Worm (Caenorhabditis elegans) whole organism, L1 larva: Measurements from ENCODE around the gene memb-2.

ENCODE experiments used
- C34B4.2 ChIP-seq: sonication (generic microtip); optimal IDR thresholded peaks from 2 replicates; lab custom pipeline; 2017; ENCODE audit warnings: mild to moderate bottlenecking, missing genetic modification characterization, missing compliant biosample characterization
- F16B12.6 ChIP-seq: fragments of 150-350 bp; optimal IDR thresholded peaks from 2 replicates; lab custom pipeline; 2014; ENCODE audit warnings: missing biosample characterization, missing genetic modification characterization
- aha-1 ChIP-seq: fragments of 150-350 bp; optimal IDR thresholded peaks from 2 replicates; lab custom pipeline; 2014; ENCODE audit warnings: missing biosample characterization, missing genetic modification characterization
- alr-1 ChIP-seq: fragments of 200-800 bp; sonication (Bioruptor generic); optimal IDR thresholded peaks from 2 replicates; lab custom pipeline; 2018; ENCODE audit warnings: borderline replicate concordance, mild to moderate bottlenecking, missing genetic modification characterization, missing compliant biosample characterization
- aly-2 ChIP-seq: fragments of 150-350 bp; optimal IDR thresholded peaks from 2 replicates; lab custom pipeline; 2014; ENCODE audit warnings: missing biosample characterization, missing genetic modification characterization
- ama-1 ChIP-seq: fragments of 150-350 bp; optimal IDR thresholded peaks from 2 replicates; lab custom pipeline; 2014
- ceh-82 ChIP-seq, 3 experiments: fragments of 150-350 bp in 1 of 3; sonication (generic microtip) in 2 of 3; optimal IDR thresholded peaks; 2 replicates each; lab custom pipeline; 2014 to 2017; ENCODE audit warnings: missing biosample characterization in 3 of 3, missing genetic modification characterization in 3 of 3
- ceh-88 ChIP-seq: fragments of 200-800 bp; sonication (Bioruptor generic); IDR thresholded peaks from 2 replicates; pipeline ENCODE4 v1.3.6; 2022; ENCODE audit warnings: missing genetic modification characterization, missing compliant biosample characterization
- ces-1 ChIP-seq: fragments of 150-350 bp; optimal IDR thresholded peaks from 2 replicates; lab custom pipeline; 2014; ENCODE audit warnings: missing biosample characterization, missing genetic modification reagents, missing genetic modification characterization
- dpl-1 ChIP-seq, 3 experiments: fragments of 150-350 bp in 2 of 3; sonication (generic microtip) in 1 of 3; optimal IDR thresholded peaks; 2 replicates each; lab custom pipeline; 2014 to 2017; ENCODE audit warnings: missing biosample characterization in 3 of 3, missing genetic modification characterization in 3 of 3, missing genetic modification reagents in 3 of 3
- efl-1 ChIP-seq, 4 experiments: fragments of 150-350 bp; optimal IDR thresholded peaks in 3 of 4; peaks in 1 of 4; 1 replicate in 1 of 4; 2 replicates in 3 of 4; lab custom pipeline; 2014; ENCODE audit warnings: missing biosample characterization in 2 of 4, missing genetic modification characterization in 2 of 4, missing genetic modification reagents in 2 of 4
- fkh-10 ChIP-seq: sonication (generic microtip); optimal IDR thresholded peaks from 2 replicates; lab custom pipeline; 2017; ENCODE audit warnings: missing biosample characterization, missing genetic modification reagents, missing genetic modification characterization
- fkh-8 ChIP-seq: sonication (generic microtip); optimal IDR thresholded peaks from 2 replicates; lab custom pipeline; 2016; ENCODE audit warnings: mild to moderate bottlenecking, missing genetic modification characterization, missing compliant biosample characterization
- fos-1 ChIP-seq: fragments of 150-350 bp; optimal IDR thresholded peaks from 2 replicates; lab custom pipeline; 2014; ENCODE audit warnings: missing biosample characterization, missing genetic modification characterization
- grh-1 ChIP-seq: fragments of 200-800 bp; sonication (Bioruptor generic); IDR thresholded peaks from 2 replicates; pipeline ENCODE4 v1.3.6; 2022; ENCODE audit warnings: missing genetic modification reagents, missing genetic modification characterization, missing compliant biosample characterization
- hlh-17 ChIP-seq: fragments of 200-800 bp; sonication (Bioruptor generic); optimal IDR thresholded peaks from 2 replicates; lab custom pipeline; 2018; ENCODE audit warnings: missing genetic modification characterization, mild to moderate bottlenecking, missing compliant biosample characterization, moderate library complexity, borderline replicate concordance
- hlh-4 ChIP-seq: sonication (generic microtip); optimal IDR thresholded peaks from 2 replicates; lab custom pipeline; 2016; ENCODE audit warnings: mild to moderate bottlenecking, missing genetic modification characterization, missing compliant biosample characterization
- lin-13 ChIP-seq: fragments of 150-350 bp; optimal IDR thresholded peaks from 2 replicates; lab custom pipeline; 2014; ENCODE audit warnings: missing biosample characterization, missing genetic modification reagents, missing genetic modification characterization
- lin-15B ChIP-seq: fragments of 150-350 bp; sonication (generic microtip); optimal IDR thresholded peaks from 3 replicates; lab custom pipeline; 2014; ENCODE audit warnings: missing biosample characterization, missing genetic modification characterization
- lin-35 ChIP-seq, 2 experiments: fragments of 150-350 bp; optimal IDR thresholded peaks; 2 replicates each; lab custom pipeline; 2014; ENCODE audit warnings: missing biosample characterization in 2 of 2, missing genetic modification characterization in 2 of 2, missing genetic modification reagents in 2 of 2
- lin-39 ChIP-seq: fragments of 150-350 bp; optimal IDR thresholded peaks from 2 replicates; lab custom pipeline; 2014; ENCODE audit warnings: missing biosample characterization, missing genetic modification reagents, missing genetic modification characterization
- lir-3 ChIP-seq: sonication (generic microtip); optimal IDR thresholded peaks from 2 replicates; lab custom pipeline; 2016; ENCODE audit warnings: mild to moderate bottlenecking, missing genetic modification characterization, moderate library complexity, missing compliant biosample characterization; ENCODE audit not compliant: poor library complexity
- lsy-2 ChIP-seq, 2 experiments: fragments of 150-350 bp; optimal IDR thresholded peaks; 2 replicates each; lab custom pipeline; 2014; ENCODE audit warnings: missing biosample characterization in 2 of 2, missing genetic modification characterization in 2 of 2
- mab-9 ChIP-seq: fragments of 200-800 bp; sonication (Bioruptor generic); IDR thresholded peaks from 2 replicates; pipeline ENCODE4 v1.3.6; 2022; ENCODE audit warnings: missing genetic modification reagents, missing genetic modification characterization, missing compliant biosample characterization
- mef-2 ChIP-seq: fragments of 150-350 bp; optimal IDR thresholded peaks from 2 replicates; lab custom pipeline; 2014; ENCODE audit warnings: missing biosample characterization, missing genetic modification characterization
- mep-1 ChIP-seq: fragments of 150-350 bp; optimal IDR thresholded peaks from 2 replicates; lab custom pipeline; 2014; ENCODE audit warnings: missing biosample characterization, missing genetic modification characterization
- nhr-11 ChIP-seq: fragments of 150-350 bp; optimal IDR thresholded peaks from 2 replicates; lab custom pipeline; 2014; ENCODE audit warnings: missing biosample characterization, missing genetic modification characterization
- nhr-12 ChIP-seq: sonication (generic microtip); optimal IDR thresholded peaks from 2 replicates; lab custom pipeline; 2017; ENCODE audit warnings: missing biosample characterization, missing genetic modification characterization
- nhr-19 ChIP-seq: fragments of 200-800 bp; sonication (Bioruptor generic); conservative IDR thresholded peaks from 2 replicates; pipeline ENCODE4 v1.3.6; 2022; ENCODE audit warnings: missing genetic modification characterization, missing compliant biosample characterization
- nhr-20 ChIP-seq: sonication (generic microtip); optimal IDR thresholded peaks from 2 replicates; lab custom pipeline; 2016; ENCODE audit warnings: mild to moderate bottlenecking, missing genetic modification characterization, missing compliant biosample characterization
- nhr-28 ChIP-seq: fragments of 150-350 bp; optimal IDR thresholded peaks from 2 replicates; lab custom pipeline; 2014; ENCODE audit warnings: missing biosample characterization, missing genetic modification characterization
- nhr-47 ChIP-seq: sonication (generic microtip); optimal IDR thresholded peaks from 2 replicates; lab custom pipeline; 2016; ENCODE audit warnings: mild to moderate bottlenecking, missing genetic modification characterization, moderate library complexity, missing compliant biosample characterization
- nhr-77 ChIP-seq: fragments of 150-350 bp; optimal IDR thresholded peaks from 2 replicates; lab custom pipeline; 2014; ENCODE audit warnings: missing biosample characterization, missing genetic modification characterization
- nhr-90 ChIP-seq: sonication (generic microtip); optimal IDR thresholded peaks from 2 replicates; lab custom pipeline; 2016; ENCODE audit warnings: mild to moderate bottlenecking, missing genetic modification characterization, missing compliant biosample characterization; ENCODE audit not compliant: poor library complexity
- rnt-1 ChIP-seq: sonication (generic microtip); optimal IDR thresholded peaks from 2 replicates; lab custom pipeline; 2016; ENCODE audit warnings: mild to moderate bottlenecking, missing genetic modification characterization, moderate library complexity, missing compliant biosample characterization
- skn-1 ChIP-seq: fragments of 150-350 bp; optimal IDR thresholded peaks from 2 replicates; lab custom pipeline; 2014; ENCODE audit warnings: missing biosample characterization, missing genetic modification characterization
- snpc-4 ChIP-seq: fragments of 150-350 bp; optimal IDR thresholded peaks from 2 replicates; lab custom pipeline; 2014; ENCODE audit warnings: missing biosample characterization, missing genetic modification characterization
- snu-23 ChIP-seq: sonication (generic microtip); optimal IDR thresholded peaks from 2 replicates; lab custom pipeline; 2016; ENCODE audit warnings: missing genetic modification characterization, missing compliant biosample characterization
- unc-130 ChIP-seq: fragments of 150-350 bp; optimal IDR thresholded peaks from 2 replicates; lab custom pipeline; 2017; ENCODE audit warnings: missing biosample characterization, missing genetic modification characterization, inconsistent platforms
- unc-62 ChIP-seq: fragments of 150-350 bp; optimal IDR thresholded peaks from 2 replicates; lab custom pipeline; 2014; ENCODE audit warnings: missing biosample characterization, missing genetic modification reagents, missing genetic modification characterization
- unc-98 ChIP-seq: fragments of 200-800 bp; sonication (Bioruptor generic); IDR thresholded peaks from 2 replicates; pipeline ENCODE4 v1.3.6; 2022; ENCODE audit warnings: missing genetic modification characterization, missing compliant biosample characterization
- xbp-1 ChIP-seq: sonication (generic microtip); optimal IDR thresholded peaks from 2 replicates; lab custom pipeline; 2016; ENCODE audit warnings: missing genetic modification characterization, missing compliant biosample characterization
- zag-1 ChIP-seq: fragments of 150-350 bp; optimal IDR thresholded peaks from 2 replicates; lab custom pipeline; 2014; ENCODE audit warnings: missing biosample characterization, missing genetic modification characterization
- zip-4 ChIP-seq: fragments of 200-800 bp; sonication (Bioruptor generic); optimal IDR thresholded peaks from 2 replicates; lab custom pipeline; 2018; ENCODE audit warnings: mild to moderate bottlenecking, missing genetic modification characterization, moderate library complexity, missing compliant biosample characterization
- ztf-11 ChIP-seq, 2 experiments: sonication (generic microtip); optimal IDR thresholded peaks; 2 replicates each; lab custom pipeline; 2016 to 2017; ENCODE audit warnings: missing genetic modification characterization in 2 of 2, missing biosample characterization in 1 of 2, missing compliant biosample characterization in 1 of 2
- ztf-4 ChIP-seq: fragments of 150-350 bp; optimal IDR thresholded peaks from 2 replicates; lab custom pipeline; 2014; ENCODE audit warnings: missing biosample characterization, missing genetic modification characterization

The memb-2 gene

ce11 chrV:5587955-5588354, 32.0 kb downstream of the memb-2 start:
- TF ChIP-seq nhr-28 (tag; lab: Kevin White, UChicago) (no peak), aha-1 (tag; lab: Kevin White, UChicago) (no peak), nhr-19 (GFP tag; lab: Robert Waterston, UW) (no peak), ceh-88 (GFP tag; lab: Robert Waterston, UW) (no peak), ztf-4 (tag; lab: Kevin White, UChicago) (no peak)

ce11 chrV:5587042-5587441, 32.9 kb downstream of the memb-2 start:
- no peak for TF ChIP-seq fos-1 (tag; lab: Kevin White, UChicago)
- peak; percentile 95 for TF ChIP-seq snpc-4 (tag; lab: Kevin White, UChicago)
- peak in 1 of 2 experiments; percentile 55 for TF ChIP-seq lsy-2 (tag; optimal IDR thresholded peaks at IDR 0.05; lab: Kevin White, UChicago)
- no peak for TF ChIP-seq lin-13
- no peak for TF ChIP-seq efl-1 (optimal IDR thresholded peaks at IDR 0.05; lab: Kevin White, UChicago)
- peak in 1 of 2 experiments; percentile 65 for TF ChIP-seq efl-1 (GFP tag; optimal IDR thresholded peaks at IDR 0.05 in 1 of 2; lab: Kevin White, UChicago)
- no peak for TF ChIP-seq ama-1
- peak; percentile 48 for TF ChIP-seq skn-1
- TF ChIP-seq zag-1 (tag; lab: Kevin White, UChicago), result no peak
- no peak for TF ChIP-seq nhr-90 (tag; lab: Kevin White, UChicago)
- TF ChIP-seq F16B12.6 (tag; lab: Kevin White, UChicago), result peak; percentile 35
- TF ChIP-seq fkh-8 (tag; lab: Kevin White, UChicago), result no peak
- no peak for TF ChIP-seq mab-9
- TF ChIP-seq ceh-82 (tag; optimal IDR thresholded peaks at IDR 0.05; lab: Kevin White, UChicago), result peak in 1 of 3 experiments; percentile 8
- TF ChIP-seq lir-3, result no peak
- TF ChIP-seq lin-35 (GFP tag; optimal IDR thresholded peaks at IDR 0.05; lab: Kevin White, UChicago), result no peak
- TF ChIP-seq ces-1 (GFP tag; lab: Kevin White, UChicago), result no peak
- peak; percentile 22 for TF ChIP-seq rnt-1
- TF ChIP-seq ztf-4 (tag; lab: Kevin White, UChicago), result no peak
- TF ChIP-seq unc-62 (GFP tag; lab: Kevin White, UChicago), result no peak
- no peak for TF ChIP-seq alr-1 (tag; lab: Kevin White, UChicago)
- no peak for TF ChIP-seq mef-2 (tag; lab: Kevin White, UChicago)
- no peak for TF ChIP-seq lin-15B (tag; lab: Kevin White, UChicago)
- no peak for TF ChIP-seq nhr-28 (tag; lab: Kevin White, UChicago)
- TF ChIP-seq nhr-11 (tag; lab: Kevin White, UChicago), result no peak
- TF ChIP-seq mep-1 (tag; lab: Kevin White, UChicago), result no peak
- TF ChIP-seq nhr-20 (tag; lab: Kevin White, UChicago), result no peak
- TF ChIP-seq nhr-77, result no peak
- TF ChIP-seq unc-98, result no peak
- no peak for TF ChIP-seq fkh-10 (GFP tag; lab: Kevin White, UChicago)
- TF ChIP-seq nhr-12 (tag; lab: Kevin White, UChicago), result no peak
- TF ChIP-seq hlh-4 (tag; lab: Kevin White, UChicago), result no peak
- TF ChIP-seq zip-4, result no peak
- TF ChIP-seq dpl-1 (GFP tag; optimal IDR thresholded peaks at IDR 0.05; lab: Kevin White, UChicago), result no peak
- no peak for TF ChIP-seq lin-39
- TF ChIP-seq nhr-47 (tag; lab: Kevin White, UChicago), result no peak
- no peak for TF ChIP-seq aly-2
- 0 out of 2 replicates have a peak, but pooled peaks have one; percentile 11 for TF ChIP-seq nhr-19 (GFP tag; lab: Robert Waterston, UW)
- no peak for TF ChIP-seq grh-1 (GFP tag; lab: Robert Waterston, UW)
- no peak for TF ChIP-seq snu-23 (GFP tag; lab: Kevin White, UChicago)
- no peak for TF ChIP-seq C34B4.2 (tag; lab: Kevin White, UChicago)
- TF ChIP-seq ztf-11 (tag; optimal IDR thresholded peaks at IDR 0.05; lab: Kevin White, UChicago), result no peak
- TF ChIP-seq hlh-17 (GFP tag; lab: Kevin White, UChicago), result no peak
- no peak for TF ChIP-seq unc-130 (tag; lab: Kevin White, UChicago)
- no peak for TF ChIP-seq xbp-1 (tag; lab: Kevin White, UChicago)
